Worm (Caenorhabditis elegans) whole organism, L1 larva: Measurements from ENCODE around the gene C54E4.4.
"Not testable (repeated sequence)": the region's sequence is repeated elsewhere in the genome, so short reads cannot be mapped to it uniquely, and the experiment has no call there.

Experiments used
- aha-1 ChIP-seq: fragments of 150-350 bp; optimal IDR thresholded peaks from 2 replicates; lab custom pipeline; 2014; ENCODE audit warnings: missing biosample characterization, missing genetic modification characterization
- ama-1 ChIP-seq: fragments of 150-350 bp; optimal IDR thresholded peaks from 2 replicates; lab custom pipeline; 2014
- blmp-1 ChIP-seq: fragments of 150-350 bp; optimal IDR thresholded peaks from 2 replicates; lab custom pipeline; 2014; ENCODE audit warnings: missing biosample characterization, missing genetic modification characterization
- ceh-63 ChIP-seq: fragments of 200-800 bp; sonication (Bioruptor generic); optimal IDR thresholded peaks from 2 replicates; lab custom pipeline; 2018; ENCODE audit warnings: mild to moderate bottlenecking, missing genetic modification characterization, missing compliant biosample characterization
- dpl-1 ChIP-seq, 3 experiments: fragments of 150-350 bp in 2 of 3; sonication (generic microtip) in 1 of 3; optimal IDR thresholded peaks; 2 replicates each; lab custom pipeline; 2014 to 2017; ENCODE audit warnings: missing biosample characterization in 3 of 3, missing genetic modification characterization in 3 of 3, missing genetic modification reagents in 3 of 3
- dsc-1 ChIP-seq: sonication (generic microtip); optimal IDR thresholded peaks from 2 replicates; lab custom pipeline; 2016; ENCODE audit warnings: mild to moderate bottlenecking, missing genetic modification characterization, missing compliant biosample characterization
- efl-1 ChIP-seq, 4 experiments: fragments of 150-350 bp; optimal IDR thresholded peaks in 3 of 4; peaks in 1 of 4; 1 replicate in 1 of 4; 2 replicates in 3 of 4; lab custom pipeline; 2014; ENCODE audit warnings: missing biosample characterization in 2 of 4, missing genetic modification characterization in 2 of 4, missing genetic modification reagents in 2 of 4
- elt-3 ChIP-seq, 6 experiments: fragments of 150-350 bp in 1 of 6; sonication (generic microtip); optimal IDR thresholded peaks; 2 replicates each; lab custom pipeline; 2017 to 2018; ENCODE audit warnings: missing biosample characterization in 6 of 6, missing genetic modification characterization in 6 of 6, inconsistent platforms in 1 of 6
- ets-5 ChIP-seq: fragments of 200-800 bp; sonication (Bioruptor generic); IDR thresholded peaks from 2 replicates; pipeline ENCODE4 v1.3.6; 2022; ENCODE audit warnings: missing genetic modification characterization, missing compliant biosample characterization
- fkh-4 ChIP-seq: sonication (generic microtip); optimal IDR thresholded peaks from 2 replicates; lab custom pipeline; 2016; ENCODE audit warnings: missing compliant biosample characterization, missing genetic modification characterization, borderline replicate concordance
- fkh-8 ChIP-seq: sonication (generic microtip); optimal IDR thresholded peaks from 2 replicates; lab custom pipeline; 2016; ENCODE audit warnings: mild to moderate bottlenecking, missing genetic modification characterization, missing compliant biosample characterization
- fos-1 ChIP-seq: fragments of 150-350 bp; optimal IDR thresholded peaks from 2 replicates; lab custom pipeline; 2014; ENCODE audit warnings: missing biosample characterization, missing genetic modification characterization
- grh-1 ChIP-seq: fragments of 200-800 bp; sonication (Bioruptor generic); IDR thresholded peaks from 2 replicates; pipeline ENCODE4 v1.3.6; 2022; ENCODE audit warnings: missing genetic modification reagents, missing genetic modification characterization, missing compliant biosample characterization
- hlh-4 ChIP-seq: sonication (generic microtip); optimal IDR thresholded peaks from 2 replicates; lab custom pipeline; 2016; ENCODE audit warnings: mild to moderate bottlenecking, missing genetic modification characterization, missing compliant biosample characterization
- hpl-2 ChIP-seq: fragments of 150-350 bp; optimal IDR thresholded peaks from 2 replicates; lab custom pipeline; 2014; ENCODE audit warnings: missing biosample characterization, missing genetic modification reagents, missing genetic modification characterization
- lin-13 ChIP-seq: fragments of 150-350 bp; optimal IDR thresholded peaks from 2 replicates; lab custom pipeline; 2014; ENCODE audit warnings: missing biosample characterization, missing genetic modification reagents, missing genetic modification characterization
- lin-14 ChIP-seq: fragments of 200-800 bp; sonication (Bioruptor generic); optimal IDR thresholded peaks from 2 replicates; lab custom pipeline; 2018; ENCODE audit warnings: mild to moderate bottlenecking, missing genetic modification characterization, moderate library complexity, missing compliant biosample characterization
- lin-15B ChIP-seq: fragments of 150-350 bp; sonication (generic microtip); optimal IDR thresholded peaks from 3 replicates; lab custom pipeline; 2014; ENCODE audit warnings: missing biosample characterization, missing genetic modification characterization
- lin-35 ChIP-seq, 2 experiments: fragments of 150-350 bp; optimal IDR thresholded peaks; 2 replicates each; lab custom pipeline; 2014; ENCODE audit warnings: missing biosample characterization in 2 of 2, missing genetic modification characterization in 2 of 2, missing genetic modification reagents in 2 of 2
- lin-39 ChIP-seq: fragments of 150-350 bp; optimal IDR thresholded peaks from 2 replicates; lab custom pipeline; 2014; ENCODE audit warnings: missing biosample characterization, missing genetic modification reagents, missing genetic modification characterization
- mdl-1 ChIP-seq, 2 experiments: fragments of 150-350 bp; optimal IDR thresholded peaks; 2 replicates each; lab custom pipeline; 2014 to 2017; ENCODE audit warnings: missing biosample characterization in 2 of 2, missing genetic modification characterization in 2 of 2, inconsistent platforms in 1 of 2
- mef-2 ChIP-seq: fragments of 150-350 bp; optimal IDR thresholded peaks from 2 replicates; lab custom pipeline; 2014; ENCODE audit warnings: missing biosample characterization, missing genetic modification characterization
- mep-1 ChIP-seq: fragments of 150-350 bp; optimal IDR thresholded peaks from 2 replicates; lab custom pipeline; 2014; ENCODE audit warnings: missing biosample characterization, missing genetic modification characterization
- nhr-20 ChIP-seq: sonication (generic microtip); optimal IDR thresholded peaks from 2 replicates; lab custom pipeline; 2016; ENCODE audit warnings: mild to moderate bottlenecking, missing genetic modification characterization, missing compliant biosample characterization
- nhr-85 ChIP-seq: sonication (generic microtip); peaks from one replicate; lab custom pipeline; 2016; ENCODE audit warnings: missing genetic modification characterization, inconsistent platforms, missing compliant biosample characterization
- pag-3 ChIP-seq: sonication (generic microtip); optimal IDR thresholded peaks from 2 replicates; lab custom pipeline; 2017; ENCODE audit warnings: missing genetic modification characterization, mild to moderate bottlenecking, missing compliant biosample characterization, antibody characterized with exemption, borderline replicate concordance; ENCODE audit not compliant: insufficient read depth
- pqm-1 ChIP-seq: sonication (generic microtip); optimal IDR thresholded peaks from 3 replicates; lab custom pipeline; 2017; ENCODE audit warnings: missing biosample characterization, missing genetic modification characterization
- skn-1 ChIP-seq: fragments of 150-350 bp; optimal IDR thresholded peaks from 2 replicates; lab custom pipeline; 2014; ENCODE audit warnings: missing biosample characterization, missing genetic modification characterization
- snu-23 ChIP-seq: sonication (generic microtip); optimal IDR thresholded peaks from 2 replicates; lab custom pipeline; 2016; ENCODE audit warnings: missing genetic modification characterization, missing compliant biosample characterization
- sptf-1 ChIP-seq: fragments of 150-350 bp; optimal IDR thresholded peaks from 2 replicates; lab custom pipeline; 2014; ENCODE audit warnings: missing biosample characterization, missing genetic modification characterization
- sup-37 ChIP-seq: fragments of 200-800 bp; sonication (Bioruptor generic); optimal IDR thresholded peaks from 2 replicates; lab custom pipeline; 2018; ENCODE audit warnings: mild to moderate bottlenecking, missing genetic modification characterization, missing compliant biosample characterization
- tbx-2 ChIP-seq: sonication (generic microtip); optimal IDR thresholded peaks from 2 replicates; lab custom pipeline; 2016; ENCODE audit warnings: missing genetic modification characterization, missing compliant biosample characterization
- tlp-1 ChIP-seq: fragments of 150-350 bp; optimal IDR thresholded peaks from 2 replicates; lab custom pipeline; 2014; ENCODE audit warnings: missing biosample characterization, missing genetic modification characterization
- unc-130 ChIP-seq: fragments of 150-350 bp; optimal IDR thresholded peaks from 2 replicates; lab custom pipeline; 2017; ENCODE audit warnings: missing biosample characterization, missing genetic modification characterization, inconsistent platforms
- unc-30 ChIP-seq: sonication (generic microtip); optimal IDR thresholded peaks from 2 replicates; lab custom pipeline; 2017; ENCODE audit warnings: missing biosample characterization, missing genetic modification characterization
- unc-62 ChIP-seq: fragments of 150-350 bp; optimal IDR thresholded peaks from 2 replicates; lab custom pipeline; 2014; ENCODE audit warnings: missing biosample characterization, missing genetic modification reagents, missing genetic modification characterization
- xbp-1 ChIP-seq: sonication (generic microtip); optimal IDR thresholded peaks from 2 replicates; lab custom pipeline; 2016; ENCODE audit warnings: missing genetic modification characterization, missing compliant biosample characterization
- zag-1 ChIP-seq: fragments of 150-350 bp; optimal IDR thresholded peaks from 2 replicates; lab custom pipeline; 2014; ENCODE audit warnings: missing biosample characterization, missing genetic modification characterization
- zip-4 ChIP-seq: fragments of 200-800 bp; sonication (Bioruptor generic); optimal IDR thresholded peaks from 2 replicates; lab custom pipeline; 2018; ENCODE audit warnings: mild to moderate bottlenecking, missing genetic modification characterization, moderate library complexity, missing compliant biosample characterization
- ztf-11 ChIP-seq, 2 experiments: sonication (generic microtip); optimal IDR thresholded peaks; 2 replicates each; lab custom pipeline; 2016 to 2017; ENCODE audit warnings: missing genetic modification characterization in 2 of 2, missing biosample characterization in 1 of 2, missing compliant biosample characterization in 1 of 2
- ztf-4 ChIP-seq: fragments of 150-350 bp; optimal IDR thresholded peaks from 2 replicates; lab custom pipeline; 2014; ENCODE audit warnings: missing biosample characterization, missing genetic modification characterization

The C54E4.4 gene

ce11 chrIV:2217260-2217659 lies 48.8 kb upstream of the C54E4.4 start (continued):
- peak in 1 of 2 experiments; percentile 61 for TF ChIP-seq mdl-1 (tag; optimal IDR thresholded peaks at IDR 0.05; lab: Kevin White, UChicago)
- TF ChIP-seq zip-4 (GFP tag; lab: Kevin White, UChicago): no peak
- no peak for TF ChIP-seq unc-62 (GFP tag; lab: Kevin White, UChicago)
- TF ChIP-seq ztf-11 (tag; optimal IDR thresholded peaks at IDR 0.05; lab: Kevin White, UChicago): no peak
- no peak for TF ChIP-seq ets-5 (GFP tag; lab: Robert Waterston, UW)
- TF ChIP-seq fkh-4 (tag; lab: Kevin White, UChicago): no peak
- no peak for TF ChIP-seq pag-3
- TF ChIP-seq hpl-2 (GFP tag; lab: Kevin White, UChicago): no peak
- TF ChIP-seq fkh-8 (tag; lab: Kevin White, UChicago): no peak
- TF ChIP-seq tbx-2: peak; percentile 38
- TF ChIP-seq lin-13 (GFP tag; lab: Kevin White, UChicago): no peak
- TF ChIP-seq, all 84 proteins: peak for 11

ce11 chrIV:2216756-2217155 lies 48.3 kb upstream of the C54E4.4 start, which contains the start of gene T04C4.3:
Gene T04C4.3 (minus strand): TSS chrIV:2216856.
- not testable (repeated sequence) for TF ChIP-seq xbp-1, sptf-1, lin-39 (tag; lab: Kevin White, UChicago)

ce11 chrIV:2198741-2199140 lies 30.3 kb upstream of the C54E4.4 start, which contains the start of gene Y71G10AR.4:
Gene Y71G10AR.4 (plus strand): TSS chrIV:2199041.
- TF ChIP-seq dpl-1 (GFP tag; optimal IDR thresholded peaks at IDR 0.05; lab: Kevin White, UChicago) (no peak), nhr-85 (tag; lab: Kevin White, UChicago) (peak; percentile 42), efl-1 (optimal IDR thresholded peaks at IDR 0.05; lab: Kevin White, UChicago) (no peak), efl-1 (GFP tag; optimal IDR thresholded peaks at IDR 0.05 in 1 of 2; lab: Kevin White, UChicago) (peak in 1 of 2 experiments; percentile 58), aha-1 (no peak)

DNA sequence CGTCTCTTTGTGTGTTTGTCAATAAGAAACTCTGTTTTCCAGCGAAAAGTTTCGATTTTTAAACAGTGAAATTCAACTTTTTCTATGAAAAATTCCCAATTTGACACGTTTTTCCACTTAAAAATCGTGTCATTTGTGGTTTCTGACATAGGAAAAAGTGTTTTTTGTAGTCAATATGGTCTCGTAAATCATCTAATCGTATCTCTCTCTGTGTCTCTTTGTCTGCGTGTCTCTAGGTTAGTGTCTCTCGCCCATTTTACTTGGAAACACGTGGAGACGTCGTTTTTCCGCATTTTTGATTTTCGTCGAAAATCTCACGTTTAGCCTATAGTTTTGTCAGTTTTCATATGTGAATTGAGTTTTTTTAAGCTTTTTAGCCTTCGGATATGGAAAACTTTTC lies 27.2 kb upstream of the C54E4.4 start:
- no peak for TF ChIP-seq unc-30 (tag; lab: Kevin White, UChicago)
- peak in 1 of 6 experiments; percentile 50 for TF ChIP-seq elt-3 (tag; optimal IDR thresholded peaks at IDR 0.05; lab: Kevin White, UChicago)
- TF ChIP-seq lin-14 (GFP tag; lab: Kevin White, UChicago): no peak
- TF ChIP-seq tlp-1 (tag; lab: Kevin White, UChicago): no peak
- TF ChIP-seq hlh-4 (tag; lab: Kevin White, UChicago): no peak
- no peak for TF ChIP-seq mef-2 (tag; lab: Kevin White, UChicago)
- no peak for TF ChIP-seq aha-1
- TF ChIP-seq efl-1 (optimal IDR thresholded peaks at IDR 0.05; lab: Kevin White, UChicago): peak in 1 of 2 experiments; percentile 6
- no peak for TF ChIP-seq efl-1 (GFP tag; optimal IDR thresholded peaks at IDR 0.05 in 1 of 2; lab: Kevin White, UChicago)
- TF ChIP-seq mep-1: peak; percentile 16
- TF ChIP-seq dsc-1 (tag; lab: Kevin White, UChicago): peak; percentile 26
- TF ChIP-seq nhr-20 (tag; lab: Kevin White, UChicago): peak; percentile 51
- TF ChIP-seq sup-37 (GFP tag; lab: Kevin White, UChicago): no peak
- TF ChIP-seq fos-1 (tag; lab: Kevin White, UChicago): no peak
- TF ChIP-seq fkh-8 (tag; lab: Kevin White, UChicago): peak; percentile 36
- peak; percentile 54 for TF ChIP-seq nhr-85 (tag; lab: Kevin White, UChicago)
- no peak for TF ChIP-seq skn-1 (tag; lab: Kevin White, UChicago)
- no peak for TF ChIP-seq ama-1 (lab: Kevin White, UChicago)
- TF ChIP-seq dpl-1 (GFP tag; optimal IDR thresholded peaks at IDR 0.05; lab: Kevin White, UChicago): no peak
- TF ChIP-seq ceh-63: no peak
- TF ChIP-seq blmp-1 (tag; lab: Kevin White, UChicago): peak; percentile 66
- TF ChIP-seq sptf-1 (tag; lab: Kevin White, UChicago): no peak
- TF ChIP-seq unc-130 (tag; lab: Kevin White, UChicago): no peak
- TF ChIP-seq pqm-1: no peak
- peak in 1 of 2 experiments; percentile 53 for TF ChIP-seq mdl-1 (tag; optimal IDR thresholded peaks at IDR 0.05; lab: Kevin White, UChicago)
- TF ChIP-seq snu-23 (GFP tag; lab: Kevin White, UChicago): peak; percentile 35
- TF ChIP-seq grh-1 (GFP tag; lab: Robert Waterston, UW): 0 out of 2 replicates have a peak, but pooled peaks have one; percentile 29
- no peak for TF ChIP-seq zag-1 (tag; lab: Kevin White, UChicago)
- TF ChIP-seq ztf-4 (tag; lab: Kevin White, UChicago): no peak
- TF ChIP-seq lin-15B (tag; lab: Kevin White, UChicago): no peak
- peak in 1 of 2 experiments; percentile 53 for TF ChIP-seq lin-35 (GFP tag; optimal IDR thresholded peaks at IDR 0.05; lab: Kevin White, UChicago)
